Worm (Caenorhabditis elegans): ENCODE measurements around the gene R11G10.4.

Gene R11G10.4

DNA sequence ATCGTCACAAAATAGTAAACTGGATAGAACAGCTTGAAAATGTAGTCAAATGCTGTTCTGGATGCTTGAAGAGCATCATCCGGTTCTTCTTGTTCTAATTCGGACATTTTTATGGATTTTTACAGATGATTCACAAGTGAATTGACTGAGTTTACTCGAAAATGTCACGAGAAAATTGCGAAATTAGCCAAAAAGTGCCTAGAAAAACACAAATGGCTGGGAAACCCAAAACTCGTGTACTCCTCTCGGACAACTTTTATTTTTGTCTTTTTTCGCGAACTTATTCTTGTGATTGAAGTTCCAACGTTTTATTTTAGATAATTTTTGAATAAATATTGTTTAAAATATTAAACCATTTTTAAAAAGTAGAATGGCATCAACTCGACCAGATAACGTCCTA, 45.2 kb downstream of the R11G10.4 start, which contains the start of the genes C56A3.4 and C56A3.5 (continued):
- no peak for TF ChIP-seq unc-130 (tag; optimal IDR thresholded peaks at IDR 0.05)
- TF ChIP-seq ztf-11 (tag; optimal IDR thresholded peaks at IDR 0.05) = peak in 1 of 2 experiments; percentile 72
- TF ChIP-seq blmp-1 (tag; optimal IDR thresholded peaks at IDR 0.05) = peak; percentile 20
- peak; percentile 62 for TF ChIP-seq tbx-2 (tag; optimal IDR thresholded peaks at IDR 0.05)
- TF ChIP-seq C34B4.2 (tag; optimal IDR thresholded peaks at IDR 0.05) = no peak
- TF ChIP-seq ceh-90 (tag; optimal IDR thresholded peaks at IDR 0.05) = peak; percentile 87
- peak; percentile 62 for TF ChIP-seq skn-1 (tag; optimal IDR thresholded peaks at IDR 0.05)
- peak; percentile 88 for TF ChIP-seq pax-3 (tag; optimal IDR thresholded peaks at IDR 0.05)
- TF ChIP-seq mep-1 (tag; optimal IDR thresholded peaks at IDR 0.05) = peak; percentile 56
- TF ChIP-seq elt-2 (tag; optimal IDR thresholded peaks at IDR 0.05) = peak; percentile 32
- no peak for TF ChIP-seq zag-1 (tag; optimal IDR thresholded peaks at IDR 0.05)
- no peak for TF ChIP-seq sup-37 (GFP tag; optimal IDR thresholded peaks at IDR 0.05)

DNA sequence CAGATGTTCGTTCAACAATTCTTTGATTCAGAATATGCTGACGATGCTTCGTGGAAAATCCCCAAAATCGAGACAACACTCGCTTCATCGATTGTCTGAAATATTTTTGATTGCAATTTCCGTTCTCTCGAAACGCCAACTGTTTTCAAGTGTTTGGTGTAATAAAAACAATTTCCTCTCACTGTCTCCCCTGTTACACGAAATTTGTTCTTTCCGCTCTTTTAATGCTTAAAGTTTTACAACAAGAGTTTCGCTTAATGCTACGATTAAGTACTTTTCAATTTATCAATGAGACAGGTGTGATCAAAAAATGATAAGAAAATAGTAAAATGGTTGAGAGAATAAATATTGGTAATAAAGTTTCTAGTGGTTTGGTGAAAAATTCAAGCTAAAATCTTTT, 49.9 kb downstream of the R11G10.4 start, which contains the start of gene C56A3.6:
TSS of gene C56A3.6 (minus strand) at position 101 of the 400 bp plus-strand sequence.
- no peak for TF ChIP-seq lin-13 (GFP tag; optimal IDR thresholded peaks at IDR 0.05)
- no peak for TF ChIP-seq mep-1 (tag; optimal IDR thresholded peaks at IDR 0.05)
- no peak for TF ChIP-seq xbp-1 (tag; optimal IDR thresholded peaks at IDR 0.05)
- TF ChIP-seq efl-3 (GFP tag; optimal IDR thresholded peaks at IDR 0.05) = no peak
